Fruit fly (Drosophila melanogaster): Measurements from ENCODE around the gene CG6664.

- TF ChIP-seq CG8478 (optimal IDR thresholded peaks at IDR 0.05) (no peak), CTCF (optimal IDR thresholded peaks at IDR 0.05) (no peak)
These were observed 4.5 kb downstream of the CG6664 start for dm6 chr3L:17011351-17012016.

Data from S2 (cell line).